Worm (Caenorhabditis elegans) whole organism, L4 larva: Measurements from ENCODE around the gene amt-1.
A peak's percentile ranks its signal among the peaks of the same experiment; 100 is the strongest.

Source experiments
- D1046.2 ChIP-seq: fragments of 200-800 bp; sonication (Bioruptor generic); IDR thresholded peaks from 2 replicates; pipeline ENCODE4 v1.3.6; 2022; ENCODE audit warnings: missing genetic modification characterization, missing compliant biosample characterization
- F10B5.3 ChIP-seq: sonication (generic microtip); optimal IDR thresholded peaks from 2 replicates; lab custom pipeline; 2016; ENCODE audit warnings: mild to moderate bottlenecking, missing genetic modification characterization, missing compliant biosample characterization
- F37D6.2 ChIP-seq: sonication (generic microtip); optimal IDR thresholded peaks from 2 replicates; lab custom pipeline; 2016; ENCODE audit warnings: mild to moderate bottlenecking, missing genetic modification characterization, missing compliant biosample characterization
- F44E2.7 ChIP-seq: fragments of 200-800 bp; sonication (Bioruptor generic); IDR thresholded peaks from 2 replicates; pipeline ENCODE4 v2.1.2; 2022; ENCODE audit warnings: missing genetic modification characterization, missing compliant biosample characterization
- F49E8.2 ChIP-seq: sonication (generic microtip); optimal IDR thresholded peaks from 2 replicates; lab custom pipeline; 2016; ENCODE audit warnings: missing compliant biosample characterization, mild to moderate bottlenecking, missing genetic modification characterization, borderline replicate concordance
- T20F7.1 ChIP-seq: fragments of 200-800 bp; sonication (Bioruptor generic); optimal IDR thresholded peaks from 2 replicates; lab custom pipeline; 2018; ENCODE audit warnings: mild to moderate bottlenecking, missing genetic modification characterization, missing compliant biosample characterization
- Y48G9A.11 ChIP-seq: fragments of 200-800 bp; sonication (Bioruptor generic); IDR thresholded peaks from 2 replicates; pipeline ENCODE4 v1.3.6; 2022; ENCODE audit warnings: missing genetic modification reagents, missing genetic modification characterization, missing compliant biosample characterization
- ZK337.2 ChIP-seq: fragments of 200-800 bp; sonication (Bioruptor generic); IDR thresholded peaks from 2 replicates; pipeline ENCODE4 v1.3.6; 2022; ENCODE audit warnings: missing genetic modification reagents, missing genetic modification characterization, missing compliant biosample characterization
- aha-1 ChIP-seq: fragments of 150-350 bp; peaks from one replicate; lab custom pipeline; 2014; ENCODE audit warnings: missing biosample characterization, missing genetic modification characterization
- ama-1 ChIP-seq: fragments of 150-350 bp; optimal IDR thresholded peaks from 2 replicates; lab custom pipeline; 2014; ENCODE audit warnings: inconsistent platforms, mixed read lengths
- arid-1 ChIP-seq: fragments of 200-800 bp; sonication (Bioruptor generic); conservative IDR thresholded peaks from 2 replicates; pipeline ENCODE4 v1.3.6; 2022; ENCODE audit warnings: missing genetic modification reagents, missing genetic modification characterization, missing compliant biosample characterization
- ceh-20 ChIP-seq: fragments of 200-800 bp; sonication (Bioruptor generic); IDR thresholded peaks from 2 replicates; pipeline ENCODE4 v1.3.6; 2022; ENCODE audit warnings: missing genetic modification reagents, missing genetic modification characterization, missing compliant biosample characterization
- ceh-44 ChIP-seq: fragments of 200-800 bp; sonication (Bioruptor generic); IDR thresholded peaks from 2 replicates; pipeline ENCODE4 v1.3.6; 2022; ENCODE audit warnings: missing genetic modification reagents, missing genetic modification characterization, missing compliant biosample characterization
- ceh-62 ChIP-seq: sonication (generic microtip); optimal IDR thresholded peaks from 2 replicates; lab custom pipeline; 2017; ENCODE audit warnings: missing biosample characterization, missing genetic modification characterization
- ceh-82 ChIP-seq: sonication (generic microtip); optimal IDR thresholded peaks from 2 replicates; lab custom pipeline; 2017; ENCODE audit warnings: missing biosample characterization, missing genetic modification characterization
- ces-1 ChIP-seq: fragments of 150-350 bp; sonication (generic microtip); optimal IDR thresholded peaks from 4 replicates; lab custom pipeline; 2014; ENCODE audit warnings: missing biosample characterization, missing genetic modification reagents, missing genetic modification characterization
- ctbp-1 ChIP-seq: fragments of 200-800 bp; sonication (Bioruptor generic); IDR thresholded peaks from 2 replicates; pipeline ENCODE4 v1.3.6; 2022; ENCODE audit warnings: missing genetic modification reagents, missing genetic modification characterization, missing compliant biosample characterization
- daf-12 ChIP-seq: fragments of 150-350 bp; optimal IDR thresholded peaks from 2 replicates; lab custom pipeline; 2014; ENCODE audit warnings: missing biosample characterization, missing genetic modification reagents, missing genetic modification characterization
- daf-16 ChIP-seq, 3 experiments: sonication (generic microtip); optimal IDR thresholded peaks; 2 replicates each; lab custom pipeline; 2016 to 2017; ENCODE audit warnings: missing genetic modification characterization in 3 of 3, missing genetic modification reagents in 3 of 3, mild to moderate bottlenecking in 2 of 3, missing compliant biosample characterization in 2 of 3, missing biosample characterization in 1 of 3, moderate library complexity in 1 of 3
- dmd-8 ChIP-seq: fragments of 200-800 bp; sonication (Bioruptor generic); IDR thresholded peaks from 2 replicates; pipeline ENCODE4 v1.3.6; 2022; ENCODE audit warnings: missing genetic modification characterization, missing compliant biosample characterization
- duxl-1 ChIP-seq: sonication (generic microtip); optimal IDR thresholded peaks from 2 replicates; lab custom pipeline; 2016; ENCODE audit warnings: mild to moderate bottlenecking, missing genetic modification characterization, moderate library complexity, missing compliant biosample characterization; ENCODE audit not compliant: poor library complexity
- fkh-10 ChIP-seq: fragments of 150-350 bp; optimal IDR thresholded peaks from 2 replicates; lab custom pipeline; 2014; ENCODE audit warnings: missing biosample characterization, missing genetic modification reagents, missing genetic modification characterization
- hif-1 ChIP-seq, 2 experiments: sonication (generic microtip); optimal IDR thresholded peaks; 2 replicates each; lab custom pipeline; 2016 to 2017; ENCODE audit warnings: missing compliant biosample characterization in 2 of 2, missing genetic modification characterization in 2 of 2, missing genetic modification reagents in 2 of 2, missing genotype in 2 of 2, mild to moderate bottlenecking in 1 of 2
- hlh-30 ChIP-seq: sonication (generic microtip); optimal IDR thresholded peaks from 2 replicates; lab custom pipeline; 2017; ENCODE audit warnings: antibody characterized with exemption, mild to moderate bottlenecking, missing genetic modification characterization, missing compliant biosample characterization; ENCODE audit not compliant: insufficient read depth
- jun-1 ChIP-seq: fragments of 150-350 bp; optimal IDR thresholded peaks from 2 replicates; lab custom pipeline; 2014; ENCODE audit warnings: missing biosample characterization, missing genetic modification reagents, missing genetic modification characterization
- lim-7 ChIP-seq: fragments of 200-800 bp; sonication (Bioruptor generic); IDR thresholded peaks from 2 replicates; pipeline ENCODE4 v1.3.6; 2022; ENCODE audit warnings: missing genetic modification characterization, missing compliant biosample characterization
- lin-13 ChIP-seq: fragments of 150-350 bp; optimal IDR thresholded peaks from 2 replicates; lab custom pipeline; 2014; ENCODE audit warnings: missing biosample characterization, missing genetic modification reagents, missing genetic modification characterization
- lin-29 ChIP-seq: fragments of 200-800 bp; sonication (Bioruptor generic); IDR thresholded peaks from 2 replicates; pipeline ENCODE4 v1.3.6; 2022; ENCODE audit warnings: missing genetic modification reagents, missing genetic modification characterization, missing compliant biosample characterization
- lsy-2 ChIP-seq, 2 experiments: fragments of 150-350 bp in 1 of 2; sonication (generic microtip) in 1 of 2; optimal IDR thresholded peaks; 2 replicates each; lab custom pipeline; 2014 to 2017; ENCODE audit warnings: missing biosample characterization in 2 of 2, missing genetic modification characterization in 2 of 2
- mxl-2 ChIP-seq: fragments of 200-800 bp; sonication (Bioruptor generic); conservative IDR thresholded peaks from 2 replicates; pipeline ENCODE4 v1.3.6; 2022; ENCODE audit warnings: missing genetic modification reagents, missing genetic modification characterization, missing compliant biosample characterization
- nhr-10 ChIP-seq: fragments of 150-350 bp; optimal IDR thresholded peaks from 2 replicates; lab custom pipeline; 2014; ENCODE audit warnings: missing biosample characterization, missing genetic modification characterization
- nhr-11 ChIP-seq: fragments of 150-350 bp; optimal IDR thresholded peaks from 2 replicates; lab custom pipeline; 2014; ENCODE audit warnings: missing biosample characterization, missing genetic modification characterization
- nhr-111 ChIP-seq: fragments of 200-800 bp; sonication (Bioruptor generic); optimal IDR thresholded peaks from 2 replicates; lab custom pipeline; 2018; ENCODE audit warnings: mild to moderate bottlenecking, missing genetic modification characterization, missing compliant biosample characterization
- nhr-25 ChIP-seq: sonication (generic microtip); optimal IDR thresholded peaks from 2 replicates; lab custom pipeline; 2017; ENCODE audit warnings: missing genetic modification characterization, mild to moderate bottlenecking, missing compliant biosample characterization, antibody characterized with exemption, moderate library complexity, borderline replicate concordance; ENCODE audit not compliant: insufficient read depth
- nhr-41 ChIP-seq: fragments of 200-800 bp; sonication (Bioruptor generic); IDR thresholded peaks from 2 replicates; pipeline ENCODE4 v1.3.6; 2022; ENCODE audit warnings: missing genetic modification reagents, missing genetic modification characterization, missing compliant biosample characterization
- nhr-77 ChIP-seq: fragments of 150-350 bp; optimal IDR thresholded peaks from 2 replicates; lab custom pipeline; 2014; ENCODE audit warnings: missing biosample characterization, missing genetic modification characterization
- pha-4 ChIP-seq, 2 experiments: fragments of 150-350 bp in 1 of 2; fragments of 200-800 bp in 1 of 2; sonication (Bioruptor generic) in 1 of 2; IDR thresholded peaks in 1 of 2; optimal IDR thresholded peaks in 1 of 2; 2 replicates each; pipeline versions ENCODE4 v1.3.6 to Lab custom; 2014 to 2022; ENCODE audit warnings: missing genetic modification characterization in 2 of 2, missing genetic modification reagents in 2 of 2, missing biosample characterization in 1 of 2, missing compliant biosample characterization in 1 of 2
- pqm-1 ChIP-seq: sonication (generic microtip); optimal IDR thresholded peaks from 2 replicates; lab custom pipeline; 2017; ENCODE audit warnings: missing biosample characterization, missing genetic modification characterization
- snpc-4 ChIP-seq: fragments of 150-350 bp; optimal IDR thresholded peaks from 2 replicates; lab custom pipeline; 2014; ENCODE audit warnings: missing biosample characterization, missing genetic modification characterization
- unc-130 ChIP-seq: sonication (generic microtip); optimal IDR thresholded peaks from 2 replicates; lab custom pipeline; 2016; ENCODE audit warnings: missing genetic modification reagents, missing genetic modification characterization, missing compliant biosample characterization
- zag-1 ChIP-seq: fragments of 150-350 bp; optimal IDR thresholded peaks from 2 replicates; lab custom pipeline; 2014; ENCODE audit warnings: missing biosample characterization, missing genetic modification characterization
- zip-2 ChIP-seq: fragments of 150-350 bp; optimal IDR thresholded peaks from 2 replicates; lab custom pipeline; 2014; ENCODE audit warnings: missing biosample characterization, missing genetic modification characterization
- ztf-11 ChIP-seq: fragments of 150-350 bp; optimal IDR thresholded peaks from 2 replicates; lab custom pipeline; 2014; ENCODE audit warnings: missing biosample characterization, missing genetic modification characterization

The amt-1 gene

DNA sequence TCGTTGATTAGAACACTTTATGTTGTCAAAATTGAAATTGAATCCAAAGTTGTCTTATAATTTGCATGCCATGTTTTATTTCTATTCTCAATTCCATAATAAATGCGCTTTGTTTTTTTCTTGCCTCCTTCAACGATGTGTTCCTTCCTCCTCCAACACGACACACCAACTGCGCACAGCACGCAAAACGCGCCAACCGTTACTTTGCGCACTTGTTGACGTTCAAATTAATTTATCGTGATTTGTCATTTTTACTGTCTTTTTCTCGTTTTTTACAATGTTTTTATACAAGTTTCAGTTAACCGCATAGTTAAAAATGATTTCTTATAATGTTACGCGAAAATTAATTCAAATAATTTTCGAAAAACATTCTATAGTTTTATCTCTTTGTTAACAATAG, 16.7 kb downstream of the amt-1 start (continued):
- TF ChIP-seq unc-130 (GFP tag; lab: Kevin White, UChicago) (no peak), ctbp-1 (no peak), pha-4 (GFP tag; IDR thresholded peaks at IDR 0.05; lab: Robert Waterston, UW) (no peak), pha-4 (tag; optimal IDR thresholded peaks at IDR 0.05; lab: Kevin White, UChicago) (no peak), F49E8.2 (tag; lab: Kevin White, UChicago) (no peak), T20F7.1 (GFP tag; lab: Kevin White, UChicago) (no peak), D1046.2 (GFP tag; lab: Robert Waterston, UW) (no peak), mxl-2 (GFP tag; lab: Robert Waterston, UW) (no peak), F10B5.3 (tag; lab: Kevin White, UChicago) (no peak), ceh-62 (no peak), daf-12 (no peak), Y48G9A.11 (no peak), hlh-30 (peak; percentile 1), nhr-77 (tag; lab: Kevin White, UChicago) (no peak), ces-1 (GFP tag; lab: Kevin White, UChicago) (no peak), nhr-11 (no peak), arid-1 (GFP tag; lab: Robert Waterston, UW) (no peak), ceh-20 (GFP tag; lab: Robert Waterston, UW) (no peak), ceh-82 (no peak), pqm-1 (tag; lab: Kevin White, UChicago) (no peak), zip-2 (tag; lab: Kevin White, UChicago) (no peak), lin-13 (GFP tag; lab: Kevin White, UChicago) (peak; percentile 4), nhr-41 (no peak), ZK337.2 (GFP tag; lab: Robert Waterston, UW) (no peak), lim-7 (no peak), lsy-2 (tag; optimal IDR thresholded peaks at IDR 0.05; lab: Kevin White, UChicago) (no peak), zag-1 (tag; lab: Kevin White, UChicago) (no peak), snpc-4 (no peak), dmd-8 (no peak), fkh-10 (no peak), nhr-10 (no peak), jun-1 (no peak), F44E2.7 (GFP tag; lab: Robert Waterston, UW) (no peak), ceh-44 (GFP tag; lab: Robert Waterston, UW) (no peak), aha-1 (tag; lab: Kevin White, UChicago) (peak; percentile 17), hif-1 (tag; optimal IDR thresholded peaks at IDR 0.05; lab: Kevin White, UChicago) (no peak)

DNA sequence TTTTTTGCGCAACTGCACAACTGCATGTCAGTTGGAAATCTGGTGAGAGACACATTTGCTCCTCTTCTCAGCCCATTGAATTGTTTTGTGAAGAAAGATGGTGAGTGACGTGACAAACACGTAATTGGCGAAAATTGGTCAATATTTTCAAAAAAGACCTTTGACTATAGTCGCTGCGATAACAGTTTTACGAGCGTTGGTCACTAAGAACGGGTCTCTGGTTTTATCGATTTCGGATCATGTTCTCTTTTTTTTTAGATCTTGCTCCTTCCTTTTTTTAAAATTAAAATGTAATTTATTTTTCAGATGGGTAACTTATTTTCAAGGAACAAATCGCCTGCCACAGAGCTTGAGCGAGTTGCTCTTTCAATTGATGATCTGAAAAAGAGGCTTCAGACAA, 17.2 kb downstream of the amt-1 start, which contains the start of gene lnp-1:
Gene lnp-1 (plus strand): TSS at position 301 of the 400 bp plus-strand sequence.
- TF ChIP-seq daf-16 (GFP tag; optimal IDR thresholded peaks at IDR 0.05; lab: Kevin White, UChicago) (no peak), daf-16 (tag; optimal IDR thresholded peaks at IDR 0.05; lab: Kevin White, UChicago) (peak; percentile 69), nhr-111 (GFP tag; lab: Kevin White, UChicago) (no peak)

DNA sequence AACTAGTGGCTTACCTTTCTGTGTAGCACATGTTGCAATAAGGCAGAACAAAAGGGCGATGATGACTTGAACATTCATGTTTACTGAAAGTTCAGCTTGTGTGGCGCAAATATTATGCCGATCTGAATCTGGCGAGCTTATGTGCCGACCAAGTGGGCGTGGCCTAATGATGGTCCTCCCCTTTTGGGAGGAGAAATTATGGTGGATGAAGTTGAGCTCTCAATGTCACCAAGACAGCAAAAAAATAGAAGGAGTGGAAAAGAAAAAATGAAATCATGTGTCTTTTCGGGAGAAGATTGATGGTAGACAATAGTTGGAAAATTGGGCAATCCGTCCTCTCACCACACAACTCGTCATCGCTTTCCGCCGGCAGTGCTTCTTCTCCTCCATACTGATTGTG, 21.0 kb downstream of the amt-1 start, which contains the start of gene flp-12:
Gene flp-12 (minus strand): TSS at position 101 of the 400 bp plus-strand sequence.
- no peak for TF ChIP-seq nhr-25 (tag; lab: Kevin White, UChicago)
- no peak for TF ChIP-seq lin-29
- TF ChIP-seq arid-1 (GFP tag; lab: Robert Waterston, UW): no peak
- TF ChIP-seq ama-1: no peak
- no peak for TF ChIP-seq hif-1 (tag; optimal IDR thresholded peaks at IDR 0.05; lab: Kevin White, UChicago)
- no peak for TF ChIP-seq ztf-11 (tag; lab: Kevin White, UChicago)
- no peak for TF ChIP-seq duxl-1
- no peak for TF ChIP-seq jun-1
- no peak for TF ChIP-seq F37D6.2 (tag; lab: Kevin White, UChicago)
- no peak for TF ChIP-seq mxl-2 (GFP tag; lab: Robert Waterston, UW)
